Worm (Caenorhabditis elegans) whole organism, midembryonic: ENCODE results near the gene srz-37.

Experiments
- T22C8.4 ChIP-seq: fragments of 200-800 bp; sonication (Bioruptor generic); IDR thresholded peaks from 2 replicates; pipeline ENCODE4 v1.3.6; 2022; ENCODE audit warnings: missing genetic modification characterization, missing compliant biosample characterization
- flt-1 ChIP-seq: fragments of 200-800 bp; sonication (Bioruptor generic); IDR thresholded peaks from 2 replicates; pipeline ENCODE4 v1.3.6; 2022; ENCODE audit warnings: missing genetic modification characterization, missing compliant biosample characterization
- med-1 ChIP-seq: sonication (generic microtip); optimal IDR thresholded peaks from 2 replicates; lab custom pipeline; 2017; ENCODE audit warnings: missing genetic modification characterization, mild to moderate bottlenecking, missing compliant biosample characterization, antibody characterized with exemption, missing genetic modification reagents; ENCODE audit not compliant: insufficient read depth
- ref-1 ChIP-seq: fragments of 200-800 bp; sonication (Bioruptor generic); conservative IDR thresholded peaks from 2 replicates; pipeline ENCODE4 v1.3.6; 2022; ENCODE audit warnings: missing genetic modification reagents, missing genetic modification characterization, missing compliant biosample characterization
- tab-1 ChIP-seq: fragments of 200-800 bp; sonication (Bioruptor generic); IDR thresholded peaks from 2 replicates; pipeline ENCODE4 v1.3.6; 2022; ENCODE audit warnings: missing genetic modification characterization, missing compliant biosample characterization
- ztf-23 ChIP-seq: fragments of 200-800 bp; sonication (Bioruptor generic); IDR thresholded peaks from 2 replicates; pipeline ENCODE4 v1.3.6; 2022; ENCODE audit warnings: missing genetic modification reagents, missing genetic modification characterization, missing compliant biosample characterization
- ztf-29 ChIP-seq: fragments of 200-800 bp; sonication (Bioruptor generic); IDR thresholded peaks from 2 replicates; pipeline ENCODE4 v1.3.6; 2022; ENCODE audit warnings: missing genetic modification reagents, missing genetic modification characterization, missing compliant biosample characterization

ce11 chrIV:3526831-3527404 lies 45.3 kb upstream of the srz-37 start, which contains the start of gene M57.2:
- no peak for TF ChIP-seq flt-1
- TF ChIP-seq ztf-29 (GFP tag; lab: Robert Waterston, UW): no peak
- no peak for TF ChIP-seq tab-1
- TF ChIP-seq T22C8.4: no peak
- TF ChIP-seq ref-1 (GFP tag; lab: Robert Waterston, UW): no peak
- no peak for TF ChIP-seq ztf-23 (GFP tag; lab: Robert Waterston, UW)
- TF ChIP-seq med-1: no peak
